Worm (Caenorhabditis elegans) whole organism, L4/young adult: Measurements from ENCODE around the gene nhr-170.

Experiments used
- W03F9.2 ChIP-seq: fragments of 150-350 bp; optimal IDR thresholded peaks from 2 replicates; lab custom pipeline; 2014; ENCODE audit warnings: missing biosample characterization, missing genetic modification characterization
- dao-5 ChIP-seq: sonication (generic microtip); optimal IDR thresholded peaks from 2 replicates; lab custom pipeline; 2016; ENCODE audit warnings: missing genotype, missing genetic modification characterization, moderate library complexity, missing compliant biosample characterization
- him-1 ChIP-seq: sonication (generic microtip); optimal IDR thresholded peaks from 2 replicates; lab custom pipeline; 2016; ENCODE audit warnings: missing genotype, missing genetic modification reagents, missing genetic modification characterization, missing compliant biosample characterization

DNA sequence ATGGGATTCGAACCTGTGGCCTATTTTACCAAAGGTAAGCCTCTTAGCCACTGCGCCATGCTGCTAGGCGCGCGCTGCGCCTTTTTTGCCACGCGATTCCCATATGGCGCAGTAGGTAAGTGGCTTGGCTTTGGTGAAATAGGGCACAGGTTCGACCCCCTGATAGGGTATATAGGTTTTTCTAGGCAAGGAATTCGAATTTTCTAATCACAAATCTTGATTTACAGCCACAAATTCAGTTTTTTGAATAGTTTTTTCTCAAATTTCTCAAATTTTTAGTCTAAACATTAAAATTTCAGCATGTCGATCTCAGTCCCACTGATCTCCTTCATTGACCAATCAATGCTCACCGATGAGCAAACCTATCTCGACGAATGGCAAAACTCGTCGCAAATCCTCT is 10.1 kb upstream of the nhr-170 start, which contains the start of gene C54E10.3:
- no peak for TF ChIP-seq him-1
- TF ChIP-seq dao-5 = no peak
- no peak for TF ChIP-seq W03F9.2
